Fruit fly (Drosophila melanogaster) whole organism, embryonic: ENCODE results near the gene GNBP3.

Source experiments
- B-H1 ChIP-seq: fragments of 200-800 bp; sonication (Bioruptor generic); IDR thresholded peaks from 3 replicates; pipeline ENCODE4 v1.3.6; 2022; ENCODE audit warnings: missing biosample characterization, missing genetic modification characterization
- Blimp-1 ChIP-seq: fragments of 200-800 bp; sonication (Bioruptor generic); optimal IDR thresholded peaks from 3 replicates; lab custom pipeline; 2018; ENCODE audit warnings: missing biosample characterization, missing genetic modification characterization, mild to moderate bottlenecking, moderate library complexity, missing genetic modification reagents
- C15 ChIP-seq: fragments of 200-800 bp; sonication (Bioruptor generic); IDR thresholded peaks from 3 replicates; pipeline ENCODE4 v1.3.6; 2022; ENCODE audit warnings: missing biosample characterization, missing genetic modification characterization
- CG10565 ChIP-seq: fragments of 200-800 bp; sonication (Bioruptor generic); optimal IDR thresholded peaks from 3 replicates; lab custom pipeline; 2016; ENCODE audit warnings: missing biosample characterization, mild to moderate bottlenecking, missing genetic modification characterization
- CG10979 ChIP-seq: fragments of 200-800 bp; sonication (Bioruptor generic); optimal IDR thresholded peaks from 2 replicates; lab custom pipeline; 2018; ENCODE audit warnings: missing biosample characterization, mild to moderate bottlenecking, missing genetic modification characterization, moderate library complexity
- CG11560 ChIP-seq: fragments of 200-800 bp; sonication (Bioruptor generic); IDR thresholded peaks from 3 replicates; pipeline ENCODE4 v1.3.6; 2022; ENCODE audit warnings: missing biosample characterization, missing genetic modification characterization
- CG12071 ChIP-seq: fragments of 200-800 bp; sonication (Bioruptor generic); optimal IDR thresholded peaks from 3 replicates; lab custom pipeline; 2018; ENCODE audit warnings: missing biosample characterization, mild to moderate bottlenecking, missing genetic modification characterization
- CG13296 ChIP-seq: fragments of 200-800 bp; sonication (Bioruptor generic); optimal IDR thresholded peaks from 3 replicates; lab custom pipeline; 2018; ENCODE audit warnings: missing biosample characterization, mild to moderate bottlenecking, missing genetic modification characterization
- CG14860 ChIP-seq: fragments of 200-800 bp; sonication (Bioruptor generic); IDR thresholded peaks from 3 replicates; pipeline ENCODE4 v1.3.6; 2022; ENCODE audit warnings: missing biosample characterization, missing genetic modification characterization; ENCODE audit not compliant: partially characterized antibody
- CG15269 ChIP-seq: fragments of 200-800 bp; sonication (Bioruptor generic); optimal IDR thresholded peaks from 2 replicates; lab custom pipeline; 2018; ENCODE audit warnings: missing biosample characterization, mild to moderate bottlenecking, missing genetic modification characterization, moderate library complexity
- CG15479 ChIP-seq: fragments of 200-800 bp; sonication (Bioruptor generic); optimal IDR thresholded peaks from 3 replicates; lab custom pipeline; 2019; ENCODE audit warnings: missing biosample characterization, mild to moderate bottlenecking, missing genetic modification characterization, moderate library complexity
- CG15514 ChIP-seq: fragments of 200-800 bp; sonication (Bioruptor generic); optimal IDR thresholded peaks from 3 replicates; lab custom pipeline; 2017; ENCODE audit warnings: missing biosample characterization, missing genetic modification characterization, mild to moderate bottlenecking, moderate library complexity, missing genetic modification reagents
- CG1602 ChIP-seq: fragments of 200-800 bp; sonication (Bioruptor generic); optimal IDR thresholded peaks from 3 replicates; lab custom pipeline; 2016; ENCODE audit warnings: missing biosample characterization, missing genetic modification characterization
- CG17359 ChIP-seq: fragments of 200-800 bp; sonication (Bioruptor generic); optimal IDR thresholded peaks from 3 replicates; lab custom pipeline; 2018; ENCODE audit warnings: missing biosample characterization, mild to moderate bottlenecking, missing genetic modification characterization, moderate library complexity
- CG31441 ChIP-seq: fragments of 200-800 bp; sonication (Bioruptor generic); IDR thresholded peaks from 2 replicates; pipeline ENCODE4 v1.3.6; 2022; ENCODE audit warnings: missing biosample characterization, missing genetic modification characterization
- CG34422 ChIP-seq: fragments of 200-800 bp; sonication (Bioruptor generic); IDR thresholded peaks from 3 replicates; pipeline ENCODE4 v1.3.6; 2022; ENCODE audit warnings: missing biosample characterization, missing genetic modification characterization
- CG4282 ChIP-seq: fragments of 200-800 bp; sonication (Bioruptor generic); optimal IDR thresholded peaks from 2 replicates; lab custom pipeline; 2016; ENCODE audit warnings: missing biosample characterization, missing genetic modification characterization
- CG4854 ChIP-seq: fragments of 200-800 bp; sonication (Bioruptor generic); optimal IDR thresholded peaks from 2 replicates; lab custom pipeline; 2016; ENCODE audit warnings: missing biosample characterization, missing genetic modification characterization, inconsistent platforms
- CG5245 ChIP-seq: fragments of 200-800 bp; sonication (Bioruptor generic); optimal IDR thresholded peaks from 3 replicates; lab custom pipeline; 2016; ENCODE audit warnings: missing biosample characterization, missing genetic modification characterization
- CG6813 ChIP-seq: fragments of 200-800 bp; sonication (Bioruptor generic); optimal IDR thresholded peaks from 2 replicates; lab custom pipeline; 2017; ENCODE audit warnings: missing biosample characterization, missing genetic modification characterization, mild to moderate bottlenecking, moderate library complexity, missing genetic modification reagents
- CG7928 ChIP-seq: fragments of 200-800 bp; sonication (Bioruptor generic); optimal IDR thresholded peaks from 2 replicates; lab custom pipeline; 2017; ENCODE audit warnings: missing biosample characterization, mild to moderate bottlenecking, missing genetic modification characterization
- CG8089 ChIP-seq: fragments of 200-800 bp; sonication (Bioruptor generic); optimal IDR thresholded peaks from 3 replicates; lab custom pipeline; 2016; ENCODE audit warnings: missing biosample characterization, missing genetic modification characterization
- CG8290 ChIP-seq, 3 experiments: fragments of 200-800 bp; sonication (Bioruptor generic); optimal IDR thresholded peaks; 2 replicates each; lab custom pipeline; 2016 to 2019; ENCODE audit warnings: missing biosample characterization in 3 of 3, missing genetic modification characterization in 3 of 3, mild to moderate bottlenecking in 2 of 3, moderate library complexity in 1 of 3
- CG8478 ChIP-seq: fragments of >200 bp; optimal IDR thresholded peaks from 2 replicates; lab custom pipeline; 2018
- CG9609 ChIP-seq: fragments of 200-800 bp; sonication (Bioruptor generic); optimal IDR thresholded peaks from 3 replicates; lab custom pipeline; 2016; ENCODE audit warnings: missing biosample characterization, missing genetic modification characterization
- E2f2 ChIP-seq: fragments of 200-800 bp; sonication (Bioruptor generic); IDR thresholded peaks from 2 replicates; pipeline ENCODE4 v1.3.6; 2022; ENCODE audit warnings: missing biosample characterization, missing genetic modification characterization
- Gug ChIP-seq: fragments of 200-800 bp; sonication (Bioruptor generic); IDR thresholded peaks from 4 replicates; pipeline ENCODE4 v1.3.6; 2022; ENCODE audit warnings: missing biosample characterization, missing genetic modification characterization
- Hr78 ChIP-seq, 2 experiments: fragments of 200-800 bp in 1 of 2; fragments of >200 bp in 1 of 2; sonication (Bioruptor generic) in 1 of 2; optimal IDR thresholded peaks; 2 replicates each; lab custom pipeline; 2017 to 2019; ENCODE audit warnings: missing biosample characterization in 2 of 2, missing genetic modification characterization in 2 of 2, mild to moderate bottlenecking in 1 of 2, moderate library complexity in 1 of 2
- Opbp ChIP-seq: fragments of 200-800 bp; sonication (Bioruptor generic); IDR thresholded peaks from 3 replicates; pipeline ENCODE4 v1.3.6; 2022; ENCODE audit warnings: missing biosample characterization, missing genetic modification characterization; ENCODE audit not compliant: partially characterized antibody
- Optix ChIP-seq: fragments of 200-800 bp; sonication (Bioruptor generic); IDR thresholded peaks from 3 replicates; pipeline ENCODE4 v1.3.6; 2022; ENCODE audit warnings: missing biosample characterization, missing genetic modification characterization
- Ravus ChIP-seq: fragments of 200-800 bp; sonication (Bioruptor generic); IDR thresholded peaks from 2 replicates; pipeline ENCODE4 v1.3.6; 2022; ENCODE audit warnings: missing biosample characterization, missing genetic modification characterization
- Sox102F ChIP-seq: fragments of 200-800 bp; sonication (Bioruptor generic); optimal IDR thresholded peaks from 2 replicates; lab custom pipeline; 2018; ENCODE audit warnings: missing biosample characterization, mild to moderate bottlenecking, missing genetic modification characterization, moderate library complexity
- Sry-β ChIP-seq: fragments of 200-800 bp; sonication (Bioruptor generic); optimal IDR thresholded peaks from 2 replicates; lab custom pipeline; 2018; ENCODE audit warnings: missing biosample characterization, mild to moderate bottlenecking, missing genetic modification characterization, moderate library complexity
- chif ChIP-seq, 2 experiments: fragments of 200-800 bp; sonication (Bioruptor generic); optimal IDR thresholded peaks; 3 replicates each; lab custom pipeline; 2016; ENCODE audit warnings: missing biosample characterization in 2 of 2, missing genetic modification characterization in 2 of 2
- chm ChIP-seq: fragments of 200-800 bp; sonication (Bioruptor generic); IDR thresholded peaks from 2 replicates; pipeline ENCODE4 v1.3.6; 2022; ENCODE audit warnings: missing biosample characterization, missing genetic modification characterization
- croc ChIP-seq: fragments of 200-800 bp; sonication (Bioruptor generic); conservative IDR thresholded peaks from 3 replicates; pipeline ENCODE4 v1.3.6; 2022; ENCODE audit warnings: missing biosample characterization, missing genetic modification characterization
- h ChIP-seq: fragments of >200 bp; optimal IDR thresholded peaks from 2 replicates; lab custom pipeline; 2017
- jigr1 ChIP-seq: fragments of 200-800 bp; sonication (Bioruptor generic); IDR thresholded peaks from 3 replicates; pipeline ENCODE4 v1.3.6; 2022; ENCODE audit warnings: missing biosample characterization, missing genetic modification characterization
- luna ChIP-seq: fragments of 200-800 bp; sonication (Bioruptor generic); optimal IDR thresholded peaks from 2 replicates; lab custom pipeline; 2016; ENCODE audit warnings: missing biosample characterization, missing genetic modification characterization
- mam ChIP-seq: fragments of 200-800 bp; sonication (Bioruptor generic); optimal IDR thresholded peaks from 3 replicates; lab custom pipeline; 2016; ENCODE audit warnings: missing biosample characterization, missing genetic modification characterization
- nerfin-1 ChIP-seq: fragments of 200-800 bp; sonication (Bioruptor generic); optimal IDR thresholded peaks from 3 replicates; lab custom pipeline; 2019; ENCODE audit warnings: missing biosample characterization, mild to moderate bottlenecking, missing genetic modification characterization, moderate library complexity
- odd ChIP-seq: fragments of 200-800 bp; sonication (Bioruptor generic); optimal IDR thresholded peaks from 2 replicates; lab custom pipeline; 2017; ENCODE audit warnings: missing biosample characterization, mild to moderate bottlenecking, missing genetic modification characterization
- pho ChIP-seq: fragments of 200-800 bp; sonication (Bioruptor generic); optimal IDR thresholded peaks from 2 replicates; lab custom pipeline; 2016; ENCODE audit warnings: missing biosample characterization, missing genetic modification characterization
- phol ChIP-seq: fragments of 200-800 bp; sonication (Bioruptor generic); optimal IDR thresholded peaks from 3 replicates; lab custom pipeline; 2018; ENCODE audit warnings: missing biosample characterization, mild to moderate bottlenecking, missing genetic modification characterization, moderate library complexity
- pnt ChIP-seq: fragments of 200-800 bp; sonication (Bioruptor generic); optimal IDR thresholded peaks from 3 replicates; lab custom pipeline; 2016; ENCODE audit warnings: missing biosample characterization, missing genetic modification characterization
- sd ChIP-seq: fragments of 200-800 bp; sonication (Bioruptor generic); optimal IDR thresholded peaks from 3 replicates; lab custom pipeline; 2018; ENCODE audit warnings: missing biosample characterization, mild to moderate bottlenecking, missing genetic modification characterization, moderate library complexity
- sisA ChIP-seq: fragments of 200-800 bp; sonication (Bioruptor generic); IDR thresholded peaks from 2 replicates; pipeline ENCODE4 v1.3.6; 2022; ENCODE audit warnings: missing biosample characterization, missing genetic modification characterization
- so ChIP-seq: fragments of 200-800 bp; sonication (Bioruptor generic); IDR thresholded peaks from 3 replicates; pipeline ENCODE4 v1.3.6; 2022; ENCODE audit warnings: missing biosample characterization, missing genetic modification characterization
- sug ChIP-seq: fragments of 200-800 bp; optimal IDR thresholded peaks from 2 replicates; lab custom pipeline; 2019; ENCODE audit warnings: missing biosample characterization, mild to moderate bottlenecking, missing genetic modification characterization, moderate library complexity
- trem ChIP-seq: fragments of 200-800 bp; optimal IDR thresholded peaks from 3 replicates; lab custom pipeline; 2019; ENCODE audit warnings: missing biosample characterization, mild to moderate bottlenecking, missing genetic modification characterization, moderate library complexity
- trh ChIP-seq: fragments of 200-800 bp; sonication (Bioruptor generic); optimal IDR thresholded peaks from 2 replicates; lab custom pipeline; 2016; ENCODE audit warnings: missing biosample characterization, missing genetic modification characterization

Gene GNBP3

DNA sequence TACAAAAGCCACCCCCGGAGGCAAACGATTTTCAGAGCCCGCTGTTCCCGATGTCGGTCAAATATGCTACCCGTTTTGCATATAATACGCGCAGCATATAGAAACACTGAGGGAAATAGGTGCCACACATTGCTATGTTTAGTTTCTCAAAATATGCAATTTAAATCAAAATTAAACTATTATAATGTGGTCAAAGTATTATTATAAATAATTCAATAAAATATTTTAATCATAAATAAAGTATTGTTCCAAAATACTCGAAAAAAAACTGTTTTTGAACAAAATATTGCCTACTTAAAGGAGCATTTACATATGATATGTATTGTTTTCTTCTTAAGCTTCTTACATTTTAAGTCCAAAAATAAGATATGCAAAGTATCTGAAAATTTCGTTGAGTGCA, 3.9 kb upstream of the GNBP3 start (continued):
- TF ChIP-seq CG17359 (tag; lab: Kevin White, UChicago) (peak; percentile 59), mam (GFP tag; lab: Kevin White, UChicago) (no peak), CG12071 (GFP tag; lab: Kevin White, UChicago) (no peak), CG34422 (GFP tag; lab: Robert Waterston, UW) (0 out of 3 replicates have a peak, but pooled peaks have one; percentile 19), Blimp-1 (GFP tag; lab: Kevin White, UChicago) (peak; percentile 69), h (lab: Kevin White, UChicago) (no peak), CG11560 (tag; lab: Robert Waterston, UW) (no peak), sisA (GFP tag; lab: Robert Waterston, UW) (peak; percentile 47; the same call in 1 of the 2 replicates), CG4854 (GFP tag; lab: Kevin White, UChicago) (no peak), sd (peak; percentile 2), chif (GFP tag; optimal IDR thresholded peaks at IDR 0.05; lab: Kevin White, UChicago) (no peak), CG10979 (peak; percentile 71), CG15479 (GFP tag; lab: Kevin White, UChicago) (no peak), Hr78 (GFP tag; optimal IDR thresholded peaks at IDR 0.05; lab: Kevin White, UChicago) (peak in 1 of 2 experiments; percentile 6), nerfin-1 (tag; lab: Kevin White, UChicago) (peak; percentile 46), B-H1 (no peak), chm (GFP tag; lab: Robert Waterston, UW) (no peak), Opbp (no peak), CG4282 (GFP tag; lab: Kevin White, UChicago) (no peak), CG5245 (GFP tag; lab: Kevin White, UChicago) (no peak), sug (tag; lab: Kevin White, UChicago) (no peak), CG13296 (GFP tag; lab: Kevin White, UChicago) (peak; percentile 50), so (GFP tag; lab: Robert Waterston, UW) (no peak), pho (no peak), CG10565 (GFP tag; lab: Kevin White, UChicago) (no peak), E2f2 (peak; percentile 24; the same call in 1 of the 2 replicates), CG6813 (GFP tag; lab: Kevin White, UChicago) (no peak), CG15269 (tag; lab: Kevin White, UChicago) (peak; percentile 70), Ravus (GFP tag; lab: Robert Waterston, UW) (no peak), pnt (no peak), CG15514 (no peak), CG8478 (no peak), croc (GFP tag; lab: Robert Waterston, UW) (peak; percentile 25; the same call in 1 of the 3 replicates), trem (peak; percentile 42), CG9609 (GFP tag; lab: Kevin White, UChicago) (no peak), CG8290 (GFP tag; optimal IDR thresholded peaks at IDR 0.05; lab: Kevin White, UChicago) (no peak), CG8290 (tag; optimal IDR thresholded peaks at IDR 0.05; lab: Kevin White, UChicago) (no peak), odd (no peak), trh (no peak), CG8089 (GFP tag; lab: Kevin White, UChicago) (no peak), CG31441 (GFP tag; lab: Robert Waterston, UW) (peak; percentile 84), C15 (GFP tag; lab: Robert Waterston, UW) (no peak), Optix (GFP tag; lab: Robert Waterston, UW) (no peak), phol (tag; lab: Kevin White, UChicago) (peak; percentile 73), luna (GFP tag; lab: Kevin White, UChicago) (no peak), CG14860 (GFP tag; lab: Robert Waterston, UW) (no peak), CG1602 (no peak), Gug (GFP tag; lab: Robert Waterston, UW) (no peak), Sry-β (GFP tag; lab: Kevin White, UChicago) (no peak), CG7928 (GFP tag; lab: Kevin White, UChicago) (no peak), jigr1 (no peak), Sox102F (peak; percentile 78)
